Fruit fly (Drosophila melanogaster): ENCODE measurements around the gene Ndc80.

DNA sequence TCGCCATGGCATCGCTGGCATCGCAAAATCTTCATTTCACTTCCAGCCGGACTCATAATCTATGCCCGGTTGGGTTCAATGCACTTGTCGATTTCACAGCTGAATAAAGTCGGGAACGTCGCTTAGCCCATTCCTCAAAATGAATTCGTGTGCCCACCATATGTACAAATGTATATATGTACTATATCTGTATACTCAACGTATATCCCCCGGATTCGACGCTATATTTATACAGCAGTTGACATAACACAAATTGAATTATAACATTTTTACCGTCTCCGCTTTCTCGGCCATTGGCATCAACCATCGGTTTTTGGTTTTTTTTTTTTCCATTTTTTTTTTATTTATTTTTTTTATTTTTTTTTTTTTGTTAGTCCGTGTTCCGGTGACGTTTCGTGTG lies 41.6 kb downstream of the Ndc80 start:
- TF ChIP-seq CG8478 (optimal IDR thresholded peaks at IDR 0.05): no peak
- no peak for TF ChIP-seq CTCF (optimal IDR thresholded peaks at IDR 0.05)

Data from S2 (cell line).